Worm (Caenorhabditis elegans) whole organism, L3 larva: ENCODE results near the gene math-1.
"Not testable (repeated sequence)": the region's sequence is repeated elsewhere in the genome, so short reads cannot be mapped to it uniquely, and the experiment has no call there.

Source experiments
- R02D3.7 ChIP-seq: fragments of 150-350 bp; optimal IDR thresholded peaks from 2 replicates; lab custom pipeline; 2014; ENCODE audit warnings: missing biosample characterization, missing genetic modification characterization
- aly-2 ChIP-seq: fragments of 150-350 bp; optimal IDR thresholded peaks from 2 replicates; lab custom pipeline; 2014; ENCODE audit warnings: missing biosample characterization, missing genetic modification characterization
- ama-1 ChIP-seq: fragments of 150-350 bp; optimal IDR thresholded peaks from 2 replicates; lab custom pipeline; 2018
- ceh-16 ChIP-seq: sonication (generic microtip); optimal IDR thresholded peaks from 2 replicates; lab custom pipeline; 2017; ENCODE audit warnings: missing biosample characterization, missing genetic modification characterization
- ceh-28 ChIP-seq: fragments of 150-350 bp; optimal IDR thresholded peaks from 2 replicates; lab custom pipeline; 2014; ENCODE audit warnings: missing biosample characterization, missing genetic modification reagents, missing genetic modification characterization
- ceh-9 ChIP-seq: sonication (generic microtip); optimal IDR thresholded peaks from 2 replicates; lab custom pipeline; 2018; ENCODE audit warnings: missing biosample characterization, missing genetic modification characterization
- daf-12 ChIP-seq: fragments of 150-350 bp; optimal IDR thresholded peaks from 2 replicates; lab custom pipeline; 2014; ENCODE audit warnings: missing biosample characterization, missing genetic modification reagents, missing genetic modification characterization
- egl-5 ChIP-seq: fragments of 150-350 bp; optimal IDR thresholded peaks from 2 replicates; lab custom pipeline; 2017; ENCODE audit warnings: missing biosample characterization, missing genetic modification reagents, missing genetic modification characterization, inconsistent platforms
- elt-1 ChIP-seq: fragments of 150-350 bp; optimal IDR thresholded peaks from 2 replicates; lab custom pipeline; 2014; ENCODE audit warnings: missing biosample characterization, missing genetic modification characterization
- elt-2 ChIP-seq: sonication (generic microtip); optimal IDR thresholded peaks from 2 replicates; lab custom pipeline; 2016; ENCODE audit warnings: missing genetic modification reagents, mild to moderate bottlenecking, missing genetic modification characterization, missing compliant biosample characterization
- elt-3 ChIP-seq, 3 experiments: fragments of 150-350 bp in 1 of 3; sonication (generic microtip) in 2 of 3; optimal IDR thresholded peaks; 2 replicates in 2 of 3; 4 replicates in 1 of 3; lab custom pipeline; 2014 to 2017; ENCODE audit warnings: missing biosample characterization in 3 of 3, missing genetic modification characterization in 3 of 3
- fkh-10 ChIP-seq: sonication (generic microtip); optimal IDR thresholded peaks from 2 replicates; lab custom pipeline; 2017; ENCODE audit warnings: missing biosample characterization, missing genetic modification reagents, missing genetic modification characterization
- fkh-2 ChIP-seq: fragments of 150-350 bp; optimal IDR thresholded peaks from 2 replicates; lab custom pipeline; 2014; ENCODE audit warnings: missing biosample characterization, missing genetic modification reagents, missing genetic modification characterization
- fos-1 ChIP-seq: fragments of 150-350 bp; optimal IDR thresholded peaks from 2 replicates; lab custom pipeline; 2014; ENCODE audit warnings: missing biosample characterization, missing genetic modification characterization
- hmg-11 ChIP-seq: sonication (generic microtip); optimal IDR thresholded peaks from 2 replicates; lab custom pipeline; 2016; ENCODE audit warnings: missing genetic modification characterization, missing compliant biosample characterization
- lin-15B ChIP-seq: fragments of 150-350 bp; optimal IDR thresholded peaks from 2 replicates; lab custom pipeline; 2014; ENCODE audit warnings: missing biosample characterization, missing genetic modification characterization
- lin-39 ChIP-seq: fragments of 150-350 bp; optimal IDR thresholded peaks from 2 replicates; lab custom pipeline; 2018; ENCODE audit warnings: missing biosample characterization, missing genetic modification reagents, missing genetic modification characterization
- lsy-12 ChIP-seq: sonication (generic microtip); optimal IDR thresholded peaks from 2 replicates; lab custom pipeline; 2016; ENCODE audit warnings: mild to moderate bottlenecking, missing genetic modification characterization, missing compliant biosample characterization
- mdl-1 ChIP-seq: fragments of 150-350 bp; optimal IDR thresholded peaks from 2 replicates; lab custom pipeline; 2014; ENCODE audit warnings: missing biosample characterization, missing genetic modification characterization
- mml-1 ChIP-seq: fragments of 150-350 bp; sonication (generic microtip); optimal IDR thresholded peaks from 3 replicates; lab custom pipeline; 2014; ENCODE audit warnings: missing biosample characterization, missing genetic modification characterization
- nfya-1 ChIP-seq: sonication (generic microtip); optimal IDR thresholded peaks from 2 replicates; lab custom pipeline; 2017; ENCODE audit warnings: missing genetic modification characterization, mild to moderate bottlenecking, missing compliant biosample characterization, antibody characterized with exemption, moderate library complexity; ENCODE audit not compliant: insufficient read depth
- nhr-11 ChIP-seq: fragments of 150-350 bp; optimal IDR thresholded peaks from 2 replicates; lab custom pipeline; 2014; ENCODE audit warnings: missing biosample characterization, missing genetic modification characterization
- nhr-12 ChIP-seq: fragments of 150-350 bp; optimal IDR thresholded peaks from 2 replicates; lab custom pipeline; 2014; ENCODE audit warnings: missing biosample characterization, missing genetic modification characterization
- nhr-23 ChIP-seq: fragments of 150-350 bp; optimal IDR thresholded peaks from 2 replicates; lab custom pipeline; 2014; ENCODE audit warnings: missing biosample characterization, missing genetic modification reagents, missing genetic modification characterization
- nhr-237 ChIP-seq: fragments of 150-350 bp; optimal IDR thresholded peaks from 2 replicates; lab custom pipeline; 2014; ENCODE audit warnings: missing biosample characterization, missing genetic modification characterization
- nhr-25 ChIP-seq: sonication (generic microtip); optimal IDR thresholded peaks from 2 replicates; lab custom pipeline; 2017; ENCODE audit warnings: missing biosample characterization, missing genetic modification characterization
- nhr-28 ChIP-seq: fragments of 150-350 bp; optimal IDR thresholded peaks from 2 replicates; lab custom pipeline; 2014; ENCODE audit warnings: missing biosample characterization, missing genetic modification characterization
- nhr-43 ChIP-seq: sonication (generic microtip); optimal IDR thresholded peaks from 2 replicates; lab custom pipeline; 2016; ENCODE audit warnings: mild to moderate bottlenecking, missing genetic modification characterization, missing compliant biosample characterization; ENCODE audit not compliant: poor library complexity, severe bottlenecking
- nhr-76 ChIP-seq: fragments of 150-350 bp; sonication (generic microtip); optimal IDR thresholded peaks from 5 replicates; lab custom pipeline; 2014; ENCODE audit warnings: missing biosample characterization, missing genetic modification characterization
- nhr-77 ChIP-seq: fragments of 150-350 bp; optimal IDR thresholded peaks from 2 replicates; lab custom pipeline; 2014; ENCODE audit warnings: missing biosample characterization, missing genetic modification characterization
- pha-4 ChIP-seq: fragments of 150-350 bp; optimal IDR thresholded peaks from 2 replicates; lab custom pipeline; 2014; ENCODE audit warnings: missing biosample characterization, missing genetic modification reagents, missing genetic modification characterization
- pqm-1 ChIP-seq: fragments of 150-350 bp; optimal IDR thresholded peaks from 2 replicates; lab custom pipeline; 2017; ENCODE audit warnings: missing biosample characterization, missing genetic modification characterization, inconsistent platforms
- sea-2 ChIP-seq: fragments of 150-350 bp; sonication (generic microtip); optimal IDR thresholded peaks from 4 replicates; lab custom pipeline; 2014; ENCODE audit warnings: missing biosample characterization, missing genetic modification reagents, missing genetic modification characterization
- skn-1 ChIP-seq: fragments of 150-350 bp; optimal IDR thresholded peaks from 2 replicates; lab custom pipeline; 2014; ENCODE audit warnings: missing biosample characterization, missing genetic modification characterization
- snpc-4 ChIP-seq: fragments of 150-350 bp; optimal IDR thresholded peaks from 2 replicates; lab custom pipeline; 2014; ENCODE audit warnings: missing biosample characterization, missing genetic modification characterization
- tbx-2 ChIP-seq: sonication (generic microtip); optimal IDR thresholded peaks from 2 replicates; lab custom pipeline; 2016; ENCODE audit warnings: mild to moderate bottlenecking, missing genetic modification characterization, missing compliant biosample characterization
- unc-39 ChIP-seq: sonication (generic microtip); optimal IDR thresholded peaks from 4 replicates; lab custom pipeline; 2017; ENCODE audit warnings: missing biosample characterization, missing genetic modification characterization
- unc-62 ChIP-seq: fragments of 150-350 bp; sonication (generic microtip); optimal IDR thresholded peaks from 4 replicates; lab custom pipeline; 2014; ENCODE audit warnings: missing biosample characterization, missing genetic modification reagents, missing genetic modification characterization
- zag-1 ChIP-seq: fragments of 150-350 bp; optimal IDR thresholded peaks from 2 replicates; lab custom pipeline; 2014; ENCODE audit warnings: missing biosample characterization, missing genetic modification characterization
- ztf-11 ChIP-seq: fragments of 150-350 bp; optimal IDR thresholded peaks from 2 replicates; lab custom pipeline; 2014; ENCODE audit warnings: missing biosample characterization, missing genetic modification characterization

math-1 gene

DNA sequence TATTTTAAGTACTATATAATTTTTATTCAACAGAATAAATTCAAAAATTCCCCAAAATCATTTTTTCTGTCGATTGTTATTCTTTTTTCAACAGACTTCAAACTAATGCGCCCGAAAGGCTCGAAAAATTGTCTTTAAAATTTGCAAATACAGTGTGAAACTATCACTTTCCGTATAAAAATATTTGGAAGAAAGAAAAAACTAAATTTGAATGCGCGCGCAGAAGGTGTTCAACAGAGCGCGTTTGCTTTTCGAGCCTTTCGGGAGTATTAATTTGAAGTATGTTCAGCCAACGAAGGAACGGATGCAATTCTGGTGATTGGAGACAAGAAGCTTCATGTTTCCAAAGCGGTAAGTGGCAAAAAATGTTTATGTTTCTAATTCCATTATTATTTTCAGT, 14.2 kb downstream of the math-1 start, which contains the start of gene btb-4:
TSS of gene btb-4 (plus strand) at position 35 of the 400 bp plus-strand sequence.
- not testable (repeated sequence) for TF ChIP-seq ceh-28; mdl-1 (tag; lab: Kevin White, UChicago); lsy-12
- TF ChIP-seq, all 47 proteins: peak for 0; not testable (repeated sequence) for 47

DNA sequence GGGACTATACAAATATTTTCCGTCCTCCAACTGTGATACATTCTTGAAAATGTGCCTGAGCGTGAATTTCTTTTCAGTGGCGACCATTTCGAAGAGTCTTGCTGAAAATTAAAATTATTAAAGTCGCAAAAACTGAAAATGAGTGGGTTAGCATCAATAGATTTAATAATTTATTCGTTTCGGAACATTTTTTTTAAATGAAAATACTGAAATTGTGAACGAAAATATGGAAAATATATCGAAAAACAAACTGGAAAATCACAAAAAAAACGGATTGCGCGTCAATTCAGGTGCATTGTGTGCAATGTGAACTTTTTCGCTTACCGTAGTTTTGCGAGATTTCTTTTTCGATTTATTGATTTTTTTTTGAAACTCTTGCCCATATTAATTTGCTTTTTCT, 14.6 kb downstream of the math-1 start, which contains the start of gene bath-5:
TSS of gene bath-5 (minus strand) at position 101 of the 400 bp plus-strand sequence.
- TF ChIP-seq egl-5 (tag; lab: Kevin White, UChicago) (no peak), zag-1 (tag; lab: Kevin White, UChicago) (no peak), ceh-9 (tag; lab: Kevin White, UChicago) (no peak), elt-2 (no peak), elt-1 (tag; lab: Kevin White, UChicago) (no peak), pha-4 (no peak), hmg-11 (tag; lab: Kevin White, UChicago) (no peak), elt-3 (tag; optimal IDR thresholded peaks at IDR 0.05; lab: Kevin White, UChicago) (no peak), aly-2 (tag; lab: Kevin White, UChicago) (no peak), fkh-2 (tag; lab: Kevin White, UChicago) (no peak), nhr-11 (tag; lab: Kevin White, UChicago) (no peak), nhr-237 (no peak), lin-39 (tag; lab: Kevin White, UChicago) (no peak), ceh-16 (no peak), nhr-12 (tag; lab: Kevin White, UChicago) (no peak), nhr-23 (tag; lab: Kevin White, UChicago) (no peak), nhr-77 (tag; lab: Kevin White, UChicago) (no peak), mml-1 (tag; lab: Kevin White, UChicago) (no peak), R02D3.7 (tag; lab: Kevin White, UChicago) (no peak)

DNA sequence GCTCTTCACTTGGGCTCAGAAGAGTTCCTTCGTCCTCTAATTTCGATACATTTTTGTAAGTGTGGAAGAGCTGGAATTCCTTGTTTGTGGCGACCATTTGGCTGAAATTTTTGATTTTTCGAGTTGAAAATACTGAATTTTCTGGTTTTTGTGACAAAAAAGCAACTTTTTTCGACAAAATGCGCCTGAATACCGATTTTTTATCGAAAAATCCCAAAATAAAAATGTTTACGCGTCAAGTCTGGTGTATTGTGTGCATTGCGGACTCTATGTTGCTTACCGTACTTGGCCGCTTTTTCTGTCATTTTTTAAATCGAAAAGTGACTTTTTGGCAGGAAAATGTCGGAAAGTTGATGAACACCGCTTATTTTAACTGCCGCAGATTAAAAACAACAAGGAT, 16.1 kb downstream of the math-1 start, which contains the start of gene bath-3:
TSS of gene bath-3 (minus strand) at position 101 of the 400 bp plus-strand sequence.
- no peak for TF ChIP-seq nhr-12 (tag; lab: Kevin White, UChicago)
- no peak for TF ChIP-seq ztf-11 (tag; lab: Kevin White, UChicago)
- no peak for TF ChIP-seq pqm-1 (tag; lab: Kevin White, UChicago)
- no peak for TF ChIP-seq lin-15B (tag; lab: Kevin White, UChicago)
- TF ChIP-seq unc-62 (GFP tag; lab: Kevin White, UChicago) = no peak
- TF ChIP-seq ceh-16 = no peak
- TF ChIP-seq elt-1 (tag; lab: Kevin White, UChicago) = no peak
- no peak for TF ChIP-seq fos-1 (tag; lab: Kevin White, UChicago)
- TF ChIP-seq tbx-2 (tag; lab: Kevin White, UChicago) = no peak
- no peak for TF ChIP-seq nhr-43
- TF ChIP-seq snpc-4 (tag; lab: Kevin White, UChicago) = no peak
- TF ChIP-seq sea-2 (GFP tag; lab: Kevin White, UChicago) = no peak
- TF ChIP-seq nhr-237 = no peak
- no peak for TF ChIP-seq lin-39 (tag; lab: Kevin White, UChicago)
- no peak for TF ChIP-seq daf-12 (tag; lab: Kevin White, UChicago)
- TF ChIP-seq nhr-28 (tag; lab: Kevin White, UChicago) = no peak
- no peak for TF ChIP-seq nfya-1
- no peak for TF ChIP-seq nhr-25 (tag; lab: Kevin White, UChicago)

DNA sequence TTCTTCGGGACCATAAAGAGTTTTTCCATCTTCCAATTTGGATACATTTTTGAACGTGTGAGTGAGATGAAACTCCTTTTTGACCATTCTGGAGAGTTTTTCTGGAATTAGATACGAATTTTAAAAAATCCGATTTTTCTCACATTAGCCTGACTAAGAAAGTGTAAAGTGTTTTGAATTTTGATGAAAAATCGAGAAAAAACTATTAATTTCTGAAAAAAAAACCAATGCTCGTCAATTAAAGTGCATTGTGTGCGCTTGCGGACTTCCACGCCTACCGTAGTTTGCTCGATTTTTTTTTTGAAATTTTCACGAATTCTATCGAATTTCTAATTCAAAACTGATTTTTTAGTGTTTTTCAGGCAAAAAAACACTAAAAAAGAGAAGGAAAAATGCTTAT, 17.7 kb downstream of the math-1 start, which contains the start of gene bath-1:
TSS of gene bath-1 (minus strand) at position 101 of the 400 bp plus-strand sequence.
- TF ChIP-seq nhr-76 = no peak
- no peak for TF ChIP-seq fkh-10
- no peak for TF ChIP-seq nhr-12 (tag; lab: Kevin White, UChicago)
- no peak for TF ChIP-seq ceh-28
- TF ChIP-seq nhr-237 = no peak
- no peak for TF ChIP-seq nhr-43
- no peak for TF ChIP-seq ama-1 (lab: Kevin White, UChicago)
- TF ChIP-seq unc-39 (tag; lab: Kevin White, UChicago) = no peak
- no peak for TF ChIP-seq lin-39 (tag; lab: Kevin White, UChicago)
- no peak for TF ChIP-seq skn-1 (tag; lab: Kevin White, UChicago)
